Worm (Caenorhabditis elegans) whole organism, L3 larva: ENCODE results near the gene ceh-16.
A peak's percentile ranks its signal among the peaks of the same experiment; 100 is the strongest.

Experiments
- ZK546.5 ChIP-seq: sonication (generic microtip); optimal IDR thresholded peaks from 2 replicates; lab custom pipeline; 2017; ENCODE audit warnings: missing biosample characterization, missing genetic modification characterization
- aly-2 ChIP-seq: fragments of 150-350 bp; optimal IDR thresholded peaks from 2 replicates; lab custom pipeline; 2014; ENCODE audit warnings: missing biosample characterization, missing genetic modification characterization
- ama-1 ChIP-seq: fragments of 150-350 bp; optimal IDR thresholded peaks from 2 replicates; lab custom pipeline; 2018
- ceh-28 ChIP-seq: fragments of 150-350 bp; optimal IDR thresholded peaks from 2 replicates; lab custom pipeline; 2014; ENCODE audit warnings: missing biosample characterization, missing genetic modification reagents, missing genetic modification characterization
- ceh-82 ChIP-seq: fragments of 150-350 bp; optimal IDR thresholded peaks from 2 replicates; lab custom pipeline; 2014; ENCODE audit warnings: missing biosample characterization, missing genetic modification characterization
- ceh-9 ChIP-seq: sonication (generic microtip); optimal IDR thresholded peaks from 2 replicates; lab custom pipeline; 2018; ENCODE audit warnings: missing biosample characterization, missing genetic modification characterization
- daf-12 ChIP-seq: fragments of 150-350 bp; optimal IDR thresholded peaks from 2 replicates; lab custom pipeline; 2014; ENCODE audit warnings: missing biosample characterization, missing genetic modification reagents, missing genetic modification characterization
- egl-5 ChIP-seq: fragments of 150-350 bp; optimal IDR thresholded peaks from 2 replicates; lab custom pipeline; 2017; ENCODE audit warnings: missing biosample characterization, missing genetic modification reagents, missing genetic modification characterization, inconsistent platforms
- elt-2 ChIP-seq: sonication (generic microtip); optimal IDR thresholded peaks from 2 replicates; lab custom pipeline; 2016; ENCODE audit warnings: missing genetic modification reagents, mild to moderate bottlenecking, missing genetic modification characterization, missing compliant biosample characterization
- elt-3 ChIP-seq, 3 experiments: fragments of 150-350 bp in 1 of 3; sonication (generic microtip) in 2 of 3; optimal IDR thresholded peaks; 2 replicates in 2 of 3; 4 replicates in 1 of 3; lab custom pipeline; 2014 to 2017; ENCODE audit warnings: missing biosample characterization in 3 of 3, missing genetic modification characterization in 3 of 3
- eor-1 ChIP-seq, 2 experiments: fragments of 150-350 bp; optimal IDR thresholded peaks; 2 replicates each; lab custom pipeline; 2014 to 2018; ENCODE audit warnings: missing biosample characterization in 2 of 2, missing genetic modification characterization in 2 of 2
- fkh-2 ChIP-seq: fragments of 150-350 bp; optimal IDR thresholded peaks from 2 replicates; lab custom pipeline; 2014; ENCODE audit warnings: missing biosample characterization, missing genetic modification reagents, missing genetic modification characterization
- fos-1 ChIP-seq: fragments of 150-350 bp; optimal IDR thresholded peaks from 2 replicates; lab custom pipeline; 2014; ENCODE audit warnings: missing biosample characterization, missing genetic modification characterization
- hmg-11 ChIP-seq: sonication (generic microtip); optimal IDR thresholded peaks from 2 replicates; lab custom pipeline; 2016; ENCODE audit warnings: missing genetic modification characterization, missing compliant biosample characterization
- jun-1 ChIP-seq: fragments of 150-350 bp; optimal IDR thresholded peaks from 2 replicates; lab custom pipeline; 2014; ENCODE audit warnings: missing biosample characterization, missing genetic modification reagents, missing genetic modification characterization
- lin-15B ChIP-seq: fragments of 150-350 bp; optimal IDR thresholded peaks from 2 replicates; lab custom pipeline; 2014; ENCODE audit warnings: missing biosample characterization, missing genetic modification characterization
- lin-39 ChIP-seq: fragments of 150-350 bp; optimal IDR thresholded peaks from 2 replicates; lab custom pipeline; 2018; ENCODE audit warnings: missing biosample characterization, missing genetic modification reagents, missing genetic modification characterization
- lsy-12 ChIP-seq: sonication (generic microtip); optimal IDR thresholded peaks from 2 replicates; lab custom pipeline; 2016; ENCODE audit warnings: mild to moderate bottlenecking, missing genetic modification characterization, missing compliant biosample characterization
- mdl-1 ChIP-seq: fragments of 150-350 bp; optimal IDR thresholded peaks from 2 replicates; lab custom pipeline; 2014; ENCODE audit warnings: missing biosample characterization, missing genetic modification characterization
- mml-1 ChIP-seq: fragments of 150-350 bp; sonication (generic microtip); optimal IDR thresholded peaks from 3 replicates; lab custom pipeline; 2014; ENCODE audit warnings: missing biosample characterization, missing genetic modification characterization
- nfya-1 ChIP-seq: sonication (generic microtip); optimal IDR thresholded peaks from 2 replicates; lab custom pipeline; 2017; ENCODE audit warnings: missing genetic modification characterization, mild to moderate bottlenecking, missing compliant biosample characterization, antibody characterized with exemption, moderate library complexity; ENCODE audit not compliant: insufficient read depth
- nhr-11 ChIP-seq: fragments of 150-350 bp; optimal IDR thresholded peaks from 2 replicates; lab custom pipeline; 2014; ENCODE audit warnings: missing biosample characterization, missing genetic modification characterization
- nhr-12 ChIP-seq: fragments of 150-350 bp; optimal IDR thresholded peaks from 2 replicates; lab custom pipeline; 2014; ENCODE audit warnings: missing biosample characterization, missing genetic modification characterization
- nhr-237 ChIP-seq: fragments of 150-350 bp; optimal IDR thresholded peaks from 2 replicates; lab custom pipeline; 2014; ENCODE audit warnings: missing biosample characterization, missing genetic modification characterization
- nhr-28 ChIP-seq: fragments of 150-350 bp; optimal IDR thresholded peaks from 2 replicates; lab custom pipeline; 2014; ENCODE audit warnings: missing biosample characterization, missing genetic modification characterization
- nhr-43 ChIP-seq: sonication (generic microtip); optimal IDR thresholded peaks from 2 replicates; lab custom pipeline; 2016; ENCODE audit warnings: mild to moderate bottlenecking, missing genetic modification characterization, missing compliant biosample characterization; ENCODE audit not compliant: poor library complexity, severe bottlenecking
- nhr-76 ChIP-seq: fragments of 150-350 bp; sonication (generic microtip); optimal IDR thresholded peaks from 5 replicates; lab custom pipeline; 2014; ENCODE audit warnings: missing biosample characterization, missing genetic modification characterization
- nhr-77 ChIP-seq: fragments of 150-350 bp; optimal IDR thresholded peaks from 2 replicates; lab custom pipeline; 2014; ENCODE audit warnings: missing biosample characterization, missing genetic modification characterization
- pha-4 ChIP-seq: fragments of 150-350 bp; optimal IDR thresholded peaks from 2 replicates; lab custom pipeline; 2014; ENCODE audit warnings: missing biosample characterization, missing genetic modification reagents, missing genetic modification characterization
- pqm-1 ChIP-seq: fragments of 150-350 bp; optimal IDR thresholded peaks from 2 replicates; lab custom pipeline; 2017; ENCODE audit warnings: missing biosample characterization, missing genetic modification characterization, inconsistent platforms
- sea-2 ChIP-seq: fragments of 150-350 bp; sonication (generic microtip); optimal IDR thresholded peaks from 4 replicates; lab custom pipeline; 2014; ENCODE audit warnings: missing biosample characterization, missing genetic modification reagents, missing genetic modification characterization
- snpc-4 ChIP-seq: fragments of 150-350 bp; optimal IDR thresholded peaks from 2 replicates; lab custom pipeline; 2014; ENCODE audit warnings: missing biosample characterization, missing genetic modification characterization
- unc-39 ChIP-seq: sonication (generic microtip); optimal IDR thresholded peaks from 4 replicates; lab custom pipeline; 2017; ENCODE audit warnings: missing biosample characterization, missing genetic modification characterization
- unc-62 ChIP-seq: fragments of 150-350 bp; sonication (generic microtip); optimal IDR thresholded peaks from 4 replicates; lab custom pipeline; 2014; ENCODE audit warnings: missing biosample characterization, missing genetic modification reagents, missing genetic modification characterization
- ztf-4 ChIP-seq: fragments of 150-350 bp; optimal IDR thresholded peaks from 2 replicates; lab custom pipeline; 2014; ENCODE audit warnings: missing biosample characterization, missing genetic modification characterization

ceh-16 gene

DNA sequence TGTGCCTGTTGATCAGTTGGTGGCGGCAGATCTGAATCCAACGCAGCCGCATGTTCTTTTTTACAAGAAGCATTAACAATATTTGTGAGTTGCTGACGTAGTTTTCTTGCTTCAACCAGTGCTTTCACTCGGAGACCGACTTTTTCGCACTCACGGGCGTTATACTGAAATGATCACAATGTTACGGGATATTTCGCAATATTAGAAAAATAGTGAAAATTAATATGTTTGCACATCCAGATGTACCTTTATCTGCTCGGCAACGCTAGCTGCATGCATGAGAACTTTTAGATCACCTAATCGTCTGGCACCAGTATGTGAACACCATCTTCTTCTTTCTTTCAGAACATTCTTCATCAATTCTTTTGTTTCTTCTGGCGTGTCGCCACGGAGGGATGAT is 11.3 kb upstream of the ceh-16 start:
- TF ChIP-seq jun-1 (no peak), ceh-9 (tag; lab: Kevin White, UChicago) (no peak), aly-2 (tag; lab: Kevin White, UChicago) (no peak), unc-39 (tag; lab: Kevin White, UChicago) (no peak), ceh-28 (tag; lab: Kevin White, UChicago) (no peak), ZK546.5 (no peak), sea-2 (GFP tag; lab: Kevin White, UChicago) (no peak), hmg-11 (tag; lab: Kevin White, UChicago) (no peak), lin-39 (tag; lab: Kevin White, UChicago) (no peak), nfya-1 (tag; lab: Kevin White, UChicago) (no peak)
- TF ChIP-seq, all 47 proteins: peak for 0

DNA sequence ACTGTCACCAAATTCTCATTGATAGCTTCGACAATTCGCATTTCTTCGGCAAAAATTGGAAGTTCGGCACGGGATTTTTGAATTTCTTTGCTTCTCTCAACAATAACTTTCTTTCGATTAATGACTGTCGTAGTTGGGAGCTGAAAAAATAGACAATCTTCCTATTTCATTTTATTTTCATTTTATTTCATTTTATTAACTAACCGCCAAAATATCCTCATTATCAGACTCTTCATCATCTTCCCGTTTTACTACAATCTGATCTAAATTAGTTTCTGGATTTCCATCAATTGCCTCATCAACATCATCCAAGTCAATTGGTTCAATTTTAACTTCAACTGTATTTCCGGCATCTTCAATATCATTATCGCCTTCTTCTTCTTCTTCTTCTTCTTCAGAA is 9.0 kb upstream of the ceh-16 start:
- TF ChIP-seq ceh-28 (tag; lab: Kevin White, UChicago) (no peak), nhr-11 (no peak), pqm-1 (tag; lab: Kevin White, UChicago) (no peak), fos-1 (tag; lab: Kevin White, UChicago) (no peak), egl-5 (tag; lab: Kevin White, UChicago) (no peak), ceh-82 (tag; lab: Kevin White, UChicago) (no peak), unc-62 (no peak)

DNA sequence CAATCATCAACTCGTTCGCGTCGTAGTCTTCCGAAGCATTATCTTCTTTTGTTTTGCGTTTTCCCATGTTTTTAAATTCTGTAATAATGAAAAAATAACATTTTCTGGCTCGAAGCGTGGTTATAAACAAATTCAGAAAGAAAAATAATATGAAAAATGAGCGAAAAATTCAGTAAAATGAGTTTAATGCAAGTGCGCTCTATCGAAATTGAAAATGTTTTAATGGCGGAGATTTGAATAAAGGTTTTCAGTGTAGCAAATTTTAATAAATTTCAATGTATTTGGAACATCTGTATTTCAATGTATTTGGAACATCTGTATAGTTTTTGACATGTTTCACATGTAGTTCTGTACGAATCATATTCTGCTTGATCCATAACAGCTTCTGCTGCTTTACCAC is 8.0 kb upstream of the ceh-16 start, which contains the start of gene rha-2:
TSS of gene rha-2 (minus strand) at position 80 of the 400 bp plus-strand sequence.
- TF ChIP-seq lin-15B (peak; percentile 44), pha-4 (peak; percentile 51), hmg-11 (tag; lab: Kevin White, UChicago) (peak; percentile 9), nfya-1 (tag; lab: Kevin White, UChicago) (peak; percentile 20), elt-2 (tag; lab: Kevin White, UChicago) (no peak)

DNA sequence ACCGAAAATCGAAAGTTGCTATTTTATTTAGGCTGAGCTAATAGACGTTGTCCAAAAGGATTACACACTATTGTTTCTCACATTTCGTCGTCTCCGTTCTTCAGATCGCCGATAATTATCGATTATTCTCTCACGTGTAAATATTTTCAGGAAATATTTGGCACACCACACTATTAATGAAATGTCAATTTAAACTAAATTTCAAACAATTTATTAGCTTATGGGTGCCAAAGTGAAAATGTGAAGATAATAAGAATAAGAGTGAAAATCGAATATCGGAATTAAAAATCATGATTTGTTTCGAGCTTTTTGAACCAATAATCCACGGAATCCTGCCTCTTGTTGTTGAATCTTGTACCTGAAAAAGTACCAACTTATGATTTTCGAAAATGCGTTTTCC is 5.9 kb upstream of the ceh-16 start, which contains the start of gene C06E1.11:
TSS of gene C06E1.11 (minus strand) at position 101 of the 400 bp plus-strand sequence.
- TF ChIP-seq unc-62, result no peak
- TF ChIP-seq fos-1 (tag; lab: Kevin White, UChicago), result no peak
- no peak for TF ChIP-seq fkh-2
- no peak for TF ChIP-seq ama-1 (lab: Kevin White, UChicago)
- no peak for TF ChIP-seq unc-39 (tag; lab: Kevin White, UChicago)
- no peak for TF ChIP-seq nhr-76 (tag; lab: Kevin White, UChicago)
- TF ChIP-seq mml-1 (tag; lab: Kevin White, UChicago), result no peak
- TF ChIP-seq lin-39 (tag; lab: Kevin White, UChicago), result no peak
- no peak for TF ChIP-seq jun-1
- no peak for TF ChIP-seq pqm-1 (tag; lab: Kevin White, UChicago)
- no peak for TF ChIP-seq ceh-9 (tag; lab: Kevin White, UChicago)
- no peak for TF ChIP-seq eor-1 (tag; optimal IDR thresholded peaks at IDR 0.05; lab: Kevin White, UChicago)
- TF ChIP-seq aly-2 (tag; lab: Kevin White, UChicago), result no peak
- TF ChIP-seq nhr-11, result no peak

DNA sequence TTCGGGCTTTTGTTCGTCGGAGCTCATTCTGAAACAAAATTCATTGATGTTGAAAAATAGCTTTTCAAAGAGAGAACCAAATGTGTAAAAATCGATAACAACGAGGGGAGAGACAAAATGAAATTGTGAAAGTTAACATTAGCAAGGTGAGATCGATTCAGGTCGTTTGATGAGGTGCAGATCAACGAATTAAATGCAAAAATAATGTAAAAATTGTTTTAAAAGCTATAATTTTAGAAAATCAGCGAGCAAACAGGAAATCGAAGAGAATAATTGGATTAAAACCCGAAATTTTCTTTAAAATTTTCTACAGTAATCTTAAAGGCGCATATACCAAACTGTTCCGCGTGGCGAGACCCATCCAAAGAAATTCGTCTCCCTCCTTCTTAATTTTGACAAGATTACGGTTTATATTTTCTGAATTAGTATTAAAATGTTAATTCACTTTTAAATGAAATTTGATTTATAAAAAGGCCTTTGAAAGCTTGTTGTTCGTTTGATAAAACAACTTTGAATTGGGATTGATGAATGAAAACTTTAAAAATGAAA is 4.0 kb upstream of the ceh-16 start, which contains the start of gene C13G5.2:
TSS of gene C13G5.2 (minus strand) at position 51 of the 549 bp plus-strand sequence.
- TF ChIP-seq hmg-11 (tag; lab: Kevin White, UChicago), result no peak
- TF ChIP-seq unc-39 (tag; lab: Kevin White, UChicago), result no peak
- no peak for TF ChIP-seq ama-1 (lab: Kevin White, UChicago)
- no peak for TF ChIP-seq lsy-12 (tag; lab: Kevin White, UChicago)
- TF ChIP-seq nhr-11, result no peak
- TF ChIP-seq snpc-4 (tag; lab: Kevin White, UChicago), result no peak
- TF ChIP-seq nhr-28 (tag; lab: Kevin White, UChicago), result no peak
- TF ChIP-seq lin-15B, result no peak
- TF ChIP-seq mdl-1 (tag; lab: Kevin White, UChicago), result no peak
- no peak for TF ChIP-seq pqm-1 (tag; lab: Kevin White, UChicago)
- no peak for TF ChIP-seq egl-5 (tag; lab: Kevin White, UChicago)
- TF ChIP-seq elt-3 (tag; optimal IDR thresholded peaks at IDR 0.05; lab: Kevin White, UChicago), result no peak

DNA sequence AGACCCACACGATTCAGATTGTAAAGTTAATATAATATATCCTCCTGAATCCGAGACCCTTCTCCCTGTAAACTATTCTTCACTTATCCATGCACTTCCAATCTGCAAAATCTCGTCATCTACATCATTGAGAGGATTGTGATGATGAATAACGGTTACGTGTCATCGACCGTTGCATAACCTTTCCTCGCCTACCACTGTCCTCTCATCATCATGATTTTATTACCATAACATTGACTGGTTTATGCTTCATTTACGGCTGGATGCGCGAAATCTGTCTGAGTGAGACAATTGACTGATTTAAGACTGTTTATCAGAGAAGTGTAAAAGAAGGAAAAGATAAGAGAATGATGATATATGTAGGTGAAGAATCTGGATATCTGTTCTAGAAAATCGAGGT is 2.3 kb upstream of the ceh-16 start:
- no peak for TF ChIP-seq elt-2 (tag; lab: Kevin White, UChicago)
- no peak for TF ChIP-seq fos-1 (tag; lab: Kevin White, UChicago)
- no peak for TF ChIP-seq ceh-9 (tag; lab: Kevin White, UChicago)
- no peak for TF ChIP-seq daf-12 (tag; lab: Kevin White, UChicago)
- TF ChIP-seq mml-1 (tag; lab: Kevin White, UChicago), result no peak
- no peak for TF ChIP-seq nhr-237
- TF ChIP-seq unc-62, result no peak
- no peak for TF ChIP-seq nhr-77
- no peak for TF ChIP-seq ztf-4 (tag; lab: Kevin White, UChicago)
- no peak for TF ChIP-seq lin-15B
- TF ChIP-seq fkh-2, result no peak
- no peak for TF ChIP-seq lin-39 (tag; lab: Kevin White, UChicago)
- TF ChIP-seq nhr-43, result no peak
- TF ChIP-seq eor-1 (tag; optimal IDR thresholded peaks at IDR 0.05; lab: Kevin White, UChicago), result no peak
- TF ChIP-seq nhr-12 (tag; lab: Kevin White, UChicago), result no peak
- no peak for TF ChIP-seq nhr-11
- no peak for TF ChIP-seq lsy-12 (tag; lab: Kevin White, UChicago)
